Worm (Caenorhabditis elegans) whole organism, young adult: ENCODE results near the gene F42A10.5.

Source experiments
- B0019.2 ChIP-seq: fragments of 200-800 bp; sonication (Bioruptor generic); conservative IDR thresholded peaks from 2 replicates; pipeline ENCODE4 v1.3.6; 2022; ENCODE audit warnings: missing genetic modification reagents, missing genetic modification characterization, missing compliant biosample characterization
- B0035.1 ChIP-seq: sonication (generic microtip); optimal IDR thresholded peaks from 2 replicates; lab custom pipeline; 2016; ENCODE audit warnings: missing genetic modification characterization, mild to moderate bottlenecking, missing compliant biosample characterization, missing genotype, missing genetic modification reagents
- B0336.3 ChIP-seq: fragments of 200-800 bp; sonication (Bioruptor generic); IDR thresholded peaks from 2 replicates; pipeline ENCODE4 v1.3.6; 2022; ENCODE audit warnings: missing genetic modification characterization, missing compliant biosample characterization
- F10E7.11 ChIP-seq: sonication (generic microtip); optimal IDR thresholded peaks from 2 replicates; lab custom pipeline; 2017; ENCODE audit warnings: mild to moderate bottlenecking, missing genetic modification characterization, moderate library complexity, missing compliant biosample characterization
- F57A8.1 ChIP-seq: fragments of 200-800 bp; sonication (Bioruptor generic); optimal IDR thresholded peaks from 2 replicates; lab custom pipeline; 2018; ENCODE audit warnings: mild to moderate bottlenecking, missing genetic modification characterization, moderate library complexity, missing compliant biosample characterization
- K11D2.4 ChIP-seq: fragments of 200-800 bp; sonication (Bioruptor generic); IDR thresholded peaks from 2 replicates; pipeline ENCODE4 v1.3.6; 2022; ENCODE audit warnings: missing genetic modification reagents, missing genetic modification characterization, missing compliant biosample characterization
- K12H6.12 ChIP-seq: fragments of 200-800 bp; sonication (Bioruptor generic); optimal IDR thresholded peaks from 2 replicates; lab custom pipeline; 2018; ENCODE audit warnings: mild to moderate bottlenecking, missing genetic modification characterization, missing compliant biosample characterization
- Y67H2A.10 ChIP-seq: fragments of 200-800 bp; sonication (Bioruptor generic); conservative IDR thresholded peaks from 2 replicates; pipeline ENCODE4 v1.3.6; 2022; ENCODE audit warnings: missing genetic modification reagents, missing genetic modification characterization, missing compliant biosample characterization
- akir-1 ChIP-seq: fragments of 200-800 bp; sonication (Bioruptor generic); optimal IDR thresholded peaks from 2 replicates; lab custom pipeline; 2018; ENCODE audit warnings: mild to moderate bottlenecking, missing genetic modification characterization, moderate library complexity, missing compliant biosample characterization
- atf-7 ChIP-seq: sonication (generic microtip); optimal IDR thresholded peaks from 2 replicates; lab custom pipeline; 2017; ENCODE audit warnings: mild to moderate bottlenecking, missing genetic modification characterization, missing compliant biosample characterization
- bed-1 ChIP-seq: fragments of 200-800 bp; sonication (Bioruptor generic); IDR thresholded peaks from 2 replicates; pipeline ENCODE4 v1.3.6; 2022; ENCODE audit warnings: missing genetic modification reagents, missing genetic modification characterization, missing compliant biosample characterization
- cebp-1 ChIP-seq, 2 experiments: fragments of 200-800 bp in 1 of 2; sonication (Bioruptor generic) in 1 of 2; sonication (generic microtip) in 1 of 2; IDR thresholded peaks in 1 of 2; optimal IDR thresholded peaks in 1 of 2; 2 replicates each; pipeline versions ENCODE4 v1.3.6 to Lab custom; 2017 to 2022; ENCODE audit warnings: missing compliant biosample characterization in 2 of 2, missing genetic modification characterization in 2 of 2, mild to moderate bottlenecking in 1 of 2, missing genetic modification reagents in 1 of 2, moderate library complexity in 1 of 2
- ceh-27 ChIP-seq: fragments of 200-800 bp; sonication (Bioruptor generic); optimal IDR thresholded peaks from 2 replicates; lab custom pipeline; 2018; ENCODE audit warnings: mild to moderate bottlenecking, missing genetic modification characterization, moderate library complexity, missing compliant biosample characterization
- ceh-58 ChIP-seq: fragments of 200-800 bp; sonication (Bioruptor generic); IDR thresholded peaks from 2 replicates; pipeline ENCODE4 v1.3.6; 2022; ENCODE audit warnings: missing genetic modification characterization, missing compliant biosample characterization
- ceh-79 ChIP-seq: sonication (generic microtip); optimal IDR thresholded peaks from 2 replicates; lab custom pipeline; 2017; ENCODE audit warnings: mild to moderate bottlenecking, missing genetic modification characterization, missing compliant biosample characterization
- chd-7 ChIP-seq: sonication (generic microtip); optimal IDR thresholded peaks from 2 replicates; lab custom pipeline; 2016; ENCODE audit warnings: mild to moderate bottlenecking, missing genetic modification characterization, moderate library complexity, missing compliant biosample characterization
- dox-1 ChIP-seq: fragments of 200-800 bp; sonication (Bioruptor generic); IDR thresholded peaks from 2 replicates; pipeline ENCODE4 v1.3.6; 2022; ENCODE audit warnings: missing genetic modification reagents, missing genetic modification characterization, missing compliant biosample characterization
- egrh-3 ChIP-seq: fragments of 200-800 bp; sonication (Bioruptor generic); IDR thresholded peaks from 2 replicates; pipeline ENCODE4 v1.3.6; 2022; ENCODE audit warnings: missing genetic modification reagents, missing genetic modification characterization, missing compliant biosample characterization
- ekl-4 ChIP-seq: fragments of 200-800 bp; sonication (Bioruptor generic); IDR thresholded peaks from 2 replicates; pipeline ENCODE4 v1.3.6; 2022; ENCODE audit warnings: missing genetic modification reagents, missing genetic modification characterization, missing compliant biosample characterization
- fkh-3 ChIP-seq: sonication (generic microtip); optimal IDR thresholded peaks from 2 replicates; lab custom pipeline; 2016; ENCODE audit warnings: mild to moderate bottlenecking, missing genetic modification characterization, missing compliant biosample characterization
- hmg-1.2 ChIP-seq: fragments of 200-800 bp; sonication (Bioruptor generic); IDR thresholded peaks from 2 replicates; pipeline ENCODE4 v1.3.6; 2022; ENCODE audit warnings: missing genetic modification reagents, missing genetic modification characterization, missing compliant biosample characterization
- lag-1 ChIP-seq: fragments of 200-800 bp; sonication (Bioruptor generic); IDR thresholded peaks from 2 replicates; pipeline ENCODE4 v1.3.6; 2022; ENCODE audit warnings: missing genetic modification reagents, missing genetic modification characterization, missing compliant biosample characterization
- let-526 ChIP-seq: fragments of 200-800 bp; sonication (Bioruptor generic); IDR thresholded peaks from 2 replicates; pipeline ENCODE4 v1.3.6; 2022; ENCODE audit warnings: missing genetic modification reagents, missing genetic modification characterization, missing compliant biosample characterization
- lin-26 ChIP-seq: fragments of 200-800 bp; sonication (Bioruptor generic); IDR thresholded peaks from 2 replicates; pipeline ENCODE4 v1.3.6; 2022; ENCODE audit warnings: missing genetic modification reagents, missing genetic modification characterization, missing compliant biosample characterization
- lin-35 ChIP-seq, 3 experiments: fragments of 150-350 bp in 2 of 3; sonication (generic microtip) in 1 of 3; optimal IDR thresholded peaks; 2 replicates each; lab custom pipeline; 2014 to 2018; ENCODE audit warnings: missing biosample characterization in 3 of 3, missing genetic modification characterization in 3 of 3, missing genetic modification reagents in 3 of 3
- lsy-27 ChIP-seq: sonication (generic microtip); optimal IDR thresholded peaks from 2 replicates; lab custom pipeline; 2017; ENCODE audit warnings: missing genetic modification characterization, mild to moderate bottlenecking, missing compliant biosample characterization, antibody characterized with exemption, missing genotype, borderline replicate concordance; ENCODE audit not compliant: insufficient read depth
- madf-10 ChIP-seq: sonication (generic microtip); optimal IDR thresholded peaks from 2 replicates; lab custom pipeline; 2016; ENCODE audit warnings: mild to moderate bottlenecking, missing genetic modification characterization, missing compliant biosample characterization
- mcd-1 ChIP-seq: fragments of 200-800 bp; sonication (Bioruptor generic); IDR thresholded peaks from 2 replicates; pipeline ENCODE4 v1.3.6; 2022; ENCODE audit warnings: missing genetic modification reagents, missing genetic modification characterization, missing compliant biosample characterization
- nfya-1 ChIP-seq: sonication (generic microtip); optimal IDR thresholded peaks from 2 replicates; lab custom pipeline; 2017; ENCODE audit warnings: antibody characterized with exemption, missing compliant biosample characterization, missing genetic modification characterization, borderline replicate concordance; ENCODE audit not compliant: insufficient read depth
- nfyb-1 ChIP-seq: fragments of 200-800 bp; sonication (Bioruptor generic); IDR thresholded peaks from 2 replicates; pipeline ENCODE4 v1.3.6; 2022; ENCODE audit warnings: missing genetic modification reagents, missing genetic modification characterization, missing compliant biosample characterization
- nhr-27 ChIP-seq: fragments of 200-800 bp; sonication (Bioruptor generic); optimal IDR thresholded peaks from 2 replicates; lab custom pipeline; 2018; ENCODE audit warnings: mild to moderate bottlenecking, missing genetic modification characterization, moderate library complexity, missing compliant biosample characterization
- nhr-80 ChIP-seq: sonication (generic microtip); optimal IDR thresholded peaks from 2 replicates; lab custom pipeline; 2016; ENCODE audit warnings: missing genetic modification characterization, missing compliant biosample characterization
- rec-8 ChIP-seq, 2 experiments: sonication (generic microtip); optimal IDR thresholded peaks; 2 replicates each; lab custom pipeline; 2016; ENCODE audit warnings: mild to moderate bottlenecking in 2 of 2, missing genetic modification characterization in 2 of 2, missing genetic modification reagents in 2 of 2, missing genotype in 2 of 2, missing biosample characterization in 1 of 2, missing compliant biosample characterization in 1 of 2, moderate library complexity in 1 of 2
- rpc-1 ChIP-seq, 2 experiments: fragments of 150-350 bp in 1 of 2; sonication (generic microtip) in 1 of 2; optimal IDR thresholded peaks; 2 replicates each; lab custom pipeline; 2014 to 2018; ENCODE audit warnings: missing biosample characterization in 1 of 2, missing genetic modification characterization in 1 of 2, missing genetic modification reagents in 1 of 2, missing genotype in 1 of 2
- sdz-38 ChIP-seq: sonication (generic microtip); optimal IDR thresholded peaks from 2 replicates; lab custom pipeline; 2016; ENCODE audit warnings: missing genotype, missing genetic modification characterization, missing compliant biosample characterization
- snpc-3.4 ChIP-seq: sonication (generic microtip); optimal IDR thresholded peaks from 2 replicates; lab custom pipeline; 2017; ENCODE audit warnings: missing genetic modification characterization, mild to moderate bottlenecking, missing compliant biosample characterization, antibody characterized with exemption, moderate library complexity, missing genotype, missing genetic modification reagents
- snpc-4 ChIP-seq, 5 experiments: fragments of 150-350 bp in 1 of 5; sonication (generic microtip) in 4 of 5; optimal IDR thresholded peaks; 2 replicates each; lab custom pipeline; 2014 to 2018; ENCODE audit warnings: missing genetic modification characterization in 5 of 5, missing biosample characterization in 3 of 5, antibody characterized with exemption in 2 of 5, mild to moderate bottlenecking in 2 of 5, missing compliant biosample characterization in 2 of 5, missing genotype in 2 of 5, moderate library complexity in 2 of 5, missing genetic modification reagents in 1 of 5
- somi-1 ChIP-seq: fragments of 200-800 bp; sonication (Bioruptor generic); optimal IDR thresholded peaks from 2 replicates; lab custom pipeline; 2018; ENCODE audit warnings: mild to moderate bottlenecking, missing genetic modification characterization, missing compliant biosample characterization
- zfh-2 ChIP-seq: fragments of 200-800 bp; sonication (Bioruptor generic); conservative IDR thresholded peaks from 2 replicates; pipeline ENCODE4 v1.3.6; 2022; ENCODE audit warnings: missing genetic modification reagents, missing genetic modification characterization, missing compliant biosample characterization
- ztf-22 ChIP-seq: fragments of 200-800 bp; sonication (Bioruptor generic); optimal IDR thresholded peaks from 2 replicates; lab custom pipeline; 2018; ENCODE audit warnings: mild to moderate bottlenecking, missing genetic modification characterization, moderate library complexity, missing compliant biosample characterization
- ztf-3 ChIP-seq: fragments of 200-800 bp; sonication (Bioruptor generic); optimal IDR thresholded peaks from 2 replicates; lab custom pipeline; 2018; ENCODE audit warnings: mild to moderate bottlenecking, missing genetic modification characterization, missing compliant biosample characterization
- ztf-6 ChIP-seq: fragments of 200-800 bp; sonication (Bioruptor generic); IDR thresholded peaks from 2 replicates; pipeline ENCODE4 v1.3.6; 2022; ENCODE audit warnings: missing genetic modification reagents, missing genetic modification characterization, missing compliant biosample characterization

Gene F42A10.5

ce11 chrIII:6139328-6139727, 33.9 kb downstream of the F42A10.5 start:
- no peak for TF ChIP-seq ekl-4 (GFP tag; lab: Robert Waterston, UW)
- TF ChIP-seq ztf-6 = no peak
- no peak for TF ChIP-seq akir-1
- TF ChIP-seq zfh-2 = peak; percentile 20; the same call in 1 of the 2 replicates
- no peak for TF ChIP-seq fkh-3 (tag; lab: Kevin White, UChicago)

DNA sequence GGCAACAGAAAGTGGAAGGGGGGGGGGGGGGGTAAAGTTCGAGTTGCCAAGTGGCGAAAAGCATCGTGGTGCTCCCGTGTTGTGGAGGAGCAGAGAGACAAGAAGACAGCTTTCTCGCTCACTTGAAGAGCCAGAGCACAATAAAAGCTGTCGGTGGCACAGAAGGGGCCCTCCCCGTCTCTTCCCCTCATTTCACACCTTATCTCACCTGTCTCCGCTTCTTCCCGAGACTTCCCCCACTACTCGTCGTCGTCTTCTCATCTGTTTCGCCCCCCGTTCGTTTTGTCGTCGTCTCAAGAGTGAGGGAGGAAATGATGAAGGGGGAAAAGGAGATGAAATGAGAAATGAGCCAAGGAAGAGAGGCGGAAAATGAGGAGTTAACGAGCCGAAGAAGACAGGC, 34.8 kb downstream of the F42A10.5 start:
- no peak for TF ChIP-seq B0019.2 (GFP tag; lab: Robert Waterston, UW)
- TF ChIP-seq egrh-3 = peak; percentile 56; the same call in 1 of the 2 replicates
- TF ChIP-seq somi-1 (GFP tag; lab: Kevin White, UChicago) = peak; percentile 40
- no peak for TF ChIP-seq lsy-27 (tag; lab: Kevin White, UChicago)
- TF ChIP-seq snpc-3.4 (tag; lab: Kevin White, UChicago) = no peak
- TF ChIP-seq F57A8.1 (GFP tag; lab: Kevin White, UChicago) = no peak
- TF ChIP-seq rec-8 (tag; optimal IDR thresholded peaks at IDR 0.05; lab: Kevin White, UChicago) = no peak
- TF ChIP-seq zfh-2 = peak; percentile 90
- no peak for TF ChIP-seq nhr-27 (tag; lab: Kevin White, UChicago)
- TF ChIP-seq let-526 (GFP tag; lab: Robert Waterston, UW) = no peak
- TF ChIP-seq atf-7 = no peak
- TF ChIP-seq F10E7.11 (tag; lab: Kevin White, UChicago) = no peak
- TF ChIP-seq dox-1 = peak; percentile 29; the same call in 1 of the 2 replicates
- no peak for TF ChIP-seq fkh-3 (tag; lab: Kevin White, UChicago)
- no peak for TF ChIP-seq hmg-1.2 (GFP tag; lab: Robert Waterston, UW)
- no peak for TF ChIP-seq ceh-79 (tag; lab: Kevin White, UChicago)
- TF ChIP-seq, all 124 proteins: peak for 4

- TF ChIP-seq somi-1 (GFP tag; lab: Kevin White, UChicago) = peak; percentile 74
- no peak for TF ChIP-seq lag-1 (GFP tag; lab: Robert Waterston, UW)
- peak; percentile 61; the same call in 1 of the 2 replicates for TF ChIP-seq nfyb-1 (GFP tag; lab: Robert Waterston, UW)
- TF ChIP-seq K12H6.12 (tag; lab: Kevin White, UChicago) = peak; percentile 64
- TF ChIP-seq ceh-58 = no peak
- TF ChIP-seq lin-26 (GFP tag; lab: Robert Waterston, UW) = no peak
- TF ChIP-seq sdz-38 (tag; lab: Kevin White, UChicago) = no peak
- TF ChIP-seq zfh-2 = peak; percentile 92
- peak; percentile 52 for TF ChIP-seq ceh-27 (GFP tag; lab: Kevin White, UChicago)
- peak in 1 of 3 experiments; percentile 59 for TF ChIP-seq lin-35 (GFP tag; optimal IDR thresholded peaks at IDR 0.05; lab: Kevin White, UChicago)
- 0 out of 2 replicates have a peak, but pooled peaks have one; percentile 27 for TF ChIP-seq bed-1
- peak; percentile 43 for TF ChIP-seq madf-10 (tag; lab: Kevin White, UChicago)
- TF ChIP-seq chd-7 (tag; lab: Kevin White, UChicago) = peak; percentile 69
- TF ChIP-seq hmg-1.2 (GFP tag; lab: Robert Waterston, UW) = peak; percentile 40; the same call in 1 of the 2 replicates
- TF ChIP-seq B0035.1 (tag; lab: Kevin White, UChicago) = no peak
- TF ChIP-seq Y67H2A.10 (GFP tag; lab: Robert Waterston, UW) = no peak
- peak; percentile 36 for TF ChIP-seq atf-7
- TF ChIP-seq snpc-4 (GFP tag; optimal IDR thresholded peaks at IDR 0.05; lab: Kevin White, UChicago) = peak; percentile 25
- TF ChIP-seq snpc-4 (tag; optimal IDR thresholded peaks at IDR 0.05; lab: Kevin White, UChicago) = no peak
- TF ChIP-seq rpc-1 (optimal IDR thresholded peaks at IDR 0.05; lab: Kevin White, UChicago) = no peak
- TF ChIP-seq rpc-1 (tag; optimal IDR thresholded peaks at IDR 0.05; lab: Kevin White, UChicago) = no peak
- TF ChIP-seq K11D2.4 (GFP tag; lab: Robert Waterston, UW) = no peak
- peak; percentile 17; the same call in 1 of the 2 replicates for TF ChIP-seq mcd-1
- TF ChIP-seq ztf-22 (GFP tag; lab: Kevin White, UChicago) = no peak
- no peak for TF ChIP-seq F57A8.1 (GFP tag; lab: Kevin White, UChicago)
- TF ChIP-seq F10E7.11 (tag; lab: Kevin White, UChicago) = no peak
- TF ChIP-seq nfya-1 = no peak
- TF ChIP-seq ztf-3 = no peak
- no peak for TF ChIP-seq B0336.3
- no peak for TF ChIP-seq nhr-80 (tag; lab: Kevin White, UChicago)
- no peak for TF ChIP-seq cebp-1 (GFP tag; IDR thresholded peaks at IDR 0.05; lab: Robert Waterston, UW)
- peak; percentile 48 for TF ChIP-seq cebp-1 (tag; optimal IDR thresholded peaks at IDR 0.05; lab: Kevin White, UChicago)
Observed at ce11 chrIII:6137431-6137830, 35.8 kb downstream of the F42A10.5 start.
